Worm (Caenorhabditis elegans) whole organism, L4 larva: ENCODE results near the gene C35D10.8.

Experiments used
- F37D6.2 ChIP-seq: sonication (generic microtip); optimal IDR thresholded peaks from 2 replicates; lab custom pipeline; 2016; ENCODE audit warnings: mild to moderate bottlenecking, missing genetic modification characterization, missing compliant biosample characterization
- Y105C5A.15 ChIP-seq: fragments of 200-800 bp; sonication (Bioruptor generic); IDR thresholded peaks from 2 replicates; pipeline ENCODE4 v1.3.6; 2022; ENCODE audit warnings: missing genetic modification characterization, missing compliant biosample characterization
- ZK546.5 ChIP-seq, 2 experiments: sonication (generic microtip); optimal IDR thresholded peaks; 2 replicates each; lab custom pipeline; 2017; ENCODE audit warnings: missing biosample characterization in 2 of 2, missing genetic modification characterization in 2 of 2
- aly-2 ChIP-seq: sonication (generic microtip); optimal IDR thresholded peaks from 2 replicates; lab custom pipeline; 2018; ENCODE audit warnings: missing biosample characterization, missing genetic modification characterization
- ama-1 ChIP-seq: fragments of 150-350 bp; optimal IDR thresholded peaks from 2 replicates; lab custom pipeline; 2014; ENCODE audit warnings: inconsistent platforms, mixed read lengths
- ceh-82 ChIP-seq: sonication (generic microtip); optimal IDR thresholded peaks from 2 replicates; lab custom pipeline; 2017; ENCODE audit warnings: missing biosample characterization, missing genetic modification characterization
- fos-1 ChIP-seq: fragments of 150-350 bp; optimal IDR thresholded peaks from 2 replicates; lab custom pipeline; 2014; ENCODE audit warnings: missing biosample characterization, missing genetic modification characterization
- lin-29 ChIP-seq: fragments of 200-800 bp; sonication (Bioruptor generic); IDR thresholded peaks from 2 replicates; pipeline ENCODE4 v1.3.6; 2022; ENCODE audit warnings: missing genetic modification reagents, missing genetic modification characterization, missing compliant biosample characterization
- mdl-1 ChIP-seq, 2 experiments: fragments of 150-350 bp in 1 of 2; sonication (generic microtip) in 1 of 2; optimal IDR thresholded peaks; 2 replicates each; lab custom pipeline; 2014 to 2017; ENCODE audit warnings: missing biosample characterization in 2 of 2, missing genetic modification characterization in 2 of 2
- unc-39 ChIP-seq: sonication (generic microtip); optimal IDR thresholded peaks from 2 replicates; lab custom pipeline; 2017; ENCODE audit warnings: missing biosample characterization, missing genetic modification characterization
- unc-62 ChIP-seq, 3 experiments: fragments of 150-350 bp in 1 of 3; sonication (generic microtip); optimal IDR thresholded peaks in 2 of 3; peaks in 1 of 3; 1 replicate in 1 of 3; 2 replicates in 2 of 3; lab custom pipeline; 2014 to 2017; ENCODE audit warnings: missing biosample characterization in 3 of 3, missing genetic modification characterization in 3 of 3, missing genetic modification reagents in 3 of 3, missing genotype in 1 of 3
- zag-1 ChIP-seq: fragments of 150-350 bp; optimal IDR thresholded peaks from 2 replicates; lab custom pipeline; 2014; ENCODE audit warnings: missing biosample characterization, missing genetic modification characterization

DNA sequence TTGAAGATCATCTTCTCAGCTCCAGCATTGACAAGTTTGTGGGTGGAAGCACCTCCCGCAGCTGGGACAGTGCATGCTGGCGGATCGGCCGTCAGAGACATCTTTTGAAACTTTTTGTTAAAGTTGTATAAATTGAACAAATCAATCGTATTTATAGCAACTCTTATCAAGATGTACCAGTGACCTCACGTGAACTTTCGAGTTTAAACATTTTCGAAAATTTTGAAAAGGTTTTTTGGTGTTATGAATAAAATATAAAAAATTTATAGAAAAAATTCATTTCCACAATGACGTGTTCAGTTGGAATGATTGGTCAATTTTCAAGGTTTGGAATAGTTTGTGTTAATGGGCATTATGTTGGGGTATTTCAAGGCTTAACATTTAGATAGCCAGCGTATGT, 13.6 kb downstream of the C35D10.8 start, which contains the start of the genes msd-4 and C35D10.3:
- TF ChIP-seq aly-2 (tag; lab: Kevin White, UChicago) (no peak), F37D6.2 (tag; lab: Kevin White, UChicago) (no peak), unc-62 (GFP tag; optimal IDR thresholded peaks at IDR 0.05 in 1 of 2; lab: Kevin White, UChicago) (no peak), unc-62 (tag; optimal IDR thresholded peaks at IDR 0.05; lab: Kevin White, UChicago) (no peak), ZK546.5 (tag; optimal IDR thresholded peaks at IDR 0.05; lab: Kevin White, UChicago) (no peak), zag-1 (tag; lab: Kevin White, UChicago) (no peak), Y105C5A.15 (GFP tag; lab: Robert Waterston, UW) (no peak), unc-39 (no peak), lin-29 (GFP tag; lab: Robert Waterston, UW) (no peak), fos-1 (tag; lab: Kevin White, UChicago) (no peak), mdl-1 (tag; optimal IDR thresholded peaks at IDR 0.05; lab: Kevin White, UChicago) (no peak), ama-1 (lab: Kevin White, UChicago) (no peak), ceh-82 (no peak)
